Worm (Caenorhabditis elegans) whole organism, L1 larva: ENCODE results near the gene col-92.

Source experiments
- lin-15B ChIP-seq: fragments of 150-350 bp; sonication (generic microtip); optimal IDR thresholded peaks from 3 replicates; lab custom pipeline; 2014; ENCODE audit warnings: missing biosample characterization, missing genetic modification characterization
- mab-9 ChIP-seq: fragments of 200-800 bp; sonication (Bioruptor generic); IDR thresholded peaks from 2 replicates; pipeline ENCODE4 v1.3.6; 2022; ENCODE audit warnings: missing genetic modification reagents, missing genetic modification characterization, missing compliant biosample characterization
- skn-1 ChIP-seq: fragments of 150-350 bp; optimal IDR thresholded peaks from 2 replicates; lab custom pipeline; 2014; ENCODE audit warnings: missing biosample characterization, missing genetic modification characterization
- snpc-4 ChIP-seq: fragments of 150-350 bp; optimal IDR thresholded peaks from 2 replicates; lab custom pipeline; 2014; ENCODE audit warnings: missing biosample characterization, missing genetic modification characterization

- TF ChIP-seq snpc-4 (tag; lab: Kevin White, UChicago), result no peak
- no peak for TF ChIP-seq mab-9 (GFP tag; lab: Robert Waterston, UW)
- TF ChIP-seq skn-1 (tag; lab: Kevin White, UChicago), result no peak
- no peak for TF ChIP-seq lin-15B (tag; lab: Kevin White, UChicago)
Observed at ce11 chrIII:10967010-10967409, 16.0 kb downstream of the col-92 start, which contains the start of gene W05B2.2.
